Worm (Caenorhabditis elegans) whole organism, L2 larva: ENCODE data around the gene chtb-1.

Experiments
- ceh-16 ChIP-seq: fragments of 150-350 bp; optimal IDR thresholded peaks from 2 replicates; lab custom pipeline; 2014; ENCODE audit warnings: missing biosample characterization, missing genetic modification characterization
- nhr-11 ChIP-seq: fragments of 150-350 bp; optimal IDR thresholded peaks from 2 replicates; lab custom pipeline; 2014; ENCODE audit warnings: missing biosample characterization, missing genetic modification characterization
- snpc-4 ChIP-seq: fragments of 150-350 bp; optimal IDR thresholded peaks from 2 replicates; lab custom pipeline; 2014; ENCODE audit warnings: missing biosample characterization, missing genetic modification characterization

DNA sequence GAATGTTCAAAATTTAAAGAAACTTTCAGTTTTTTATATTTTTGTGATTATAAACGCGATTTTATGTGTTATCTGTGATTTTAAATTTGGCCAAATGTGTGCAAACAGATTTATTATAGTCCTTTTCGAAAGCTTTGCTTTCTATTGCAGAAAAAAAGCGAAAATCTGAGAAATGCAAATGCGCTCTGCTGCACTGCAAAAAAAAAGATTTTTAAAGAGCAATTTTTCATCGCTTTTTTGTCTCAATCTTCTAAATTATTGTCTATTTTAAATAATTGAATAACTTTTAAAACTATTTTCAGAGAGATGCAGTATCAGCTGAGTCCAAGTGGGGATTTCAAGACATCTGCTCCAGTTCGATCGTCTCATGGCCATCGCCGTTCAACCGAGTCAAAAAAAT is 33.3 kb downstream of the chtb-1 start, which contains the start of gene cpb-1:
- TF ChIP-seq nhr-11 (tag; lab: Kevin White, UChicago) (no peak), snpc-4 (no peak), ceh-16 (tag; lab: Kevin White, UChicago) (no peak)
